Fruit fly (Drosophila melanogaster) whole organism, embryonic: Measurements from ENCODE around the gene dock.

ENCODE experiments used
- ATbp ChIP-seq: fragments of 200-800 bp; sonication (Bioruptor generic); optimal IDR thresholded peaks from 2 replicates; lab custom pipeline; 2017; ENCODE audit warnings: missing biosample characterization, mild to moderate bottlenecking, missing genetic modification characterization, missing genetic modification reagents
- Abd-B ChIP-seq: fragments of 200-800 bp; sonication (Bioruptor generic); optimal IDR thresholded peaks from 2 replicates; lab custom pipeline; 2018; ENCODE audit warnings: missing biosample characterization, mild to moderate bottlenecking, missing genetic modification characterization, moderate library complexity
- Aef1 ChIP-seq: fragments of 200-800 bp; sonication (Bioruptor generic); IDR thresholded peaks from 3 replicates; pipeline ENCODE4 v1.3.6; 2022; ENCODE audit warnings: missing biosample characterization, missing genetic modification characterization
- Antp ChIP-seq: fragments of 200-800 bp; sonication (Bioruptor generic); optimal IDR thresholded peaks from 3 replicates; lab custom pipeline; 2016; ENCODE audit warnings: missing biosample characterization, missing genetic modification characterization
- B-H1 ChIP-seq: fragments of 200-800 bp; sonication (Bioruptor generic); IDR thresholded peaks from 3 replicates; pipeline ENCODE4 v1.3.6; 2022; ENCODE audit warnings: missing biosample characterization, missing genetic modification characterization
- B-H2 ChIP-seq: fragments of 200-800 bp; sonication (Bioruptor generic); optimal IDR thresholded peaks from 2 replicates; lab custom pipeline; 2018; ENCODE audit warnings: missing biosample characterization, mild to moderate bottlenecking, missing genetic modification characterization
- CG11085 ChIP-seq: fragments of 200-800 bp; sonication (Bioruptor generic); IDR thresholded peaks from 2 replicates; pipeline ENCODE4 v1.3.6; 2022; ENCODE audit warnings: missing biosample characterization, missing genetic modification characterization
- CG11398 ChIP-seq: fragments of 200-800 bp; sonication (Bioruptor generic); optimal IDR thresholded peaks from 2 replicates; lab custom pipeline; 2016; ENCODE audit warnings: missing biosample characterization, missing genetic modification characterization
- CG12104 ChIP-seq: fragments of 200-800 bp; sonication (Bioruptor generic); optimal IDR thresholded peaks from 3 replicates; lab custom pipeline; 2016; ENCODE audit warnings: missing biosample characterization, missing genetic modification characterization
- CG12299 ChIP-seq: fragments of 200-800 bp; sonication (Bioruptor generic); optimal IDR thresholded peaks from 2 replicates; lab custom pipeline; 2018; ENCODE audit warnings: missing biosample characterization, mild to moderate bottlenecking, missing genetic modification characterization
- CG17328 ChIP-seq: fragments of 200-800 bp; sonication (Bioruptor generic); IDR thresholded peaks from 2 replicates; pipeline ENCODE4 v1.3.6; 2022; ENCODE audit warnings: missing biosample characterization, missing genetic modification characterization
- CG18262 ChIP-seq: fragments of 200-800 bp; optimal IDR thresholded peaks from 3 replicates; lab custom pipeline; 2019; ENCODE audit warnings: missing biosample characterization, mild to moderate bottlenecking, missing genetic modification characterization, moderate library complexity
- CG18764 ChIP-seq: fragments of 200-800 bp; sonication (Bioruptor generic); optimal IDR thresholded peaks from 3 replicates; lab custom pipeline; 2016; ENCODE audit warnings: missing biosample characterization, missing genetic modification characterization
- CG2875 ChIP-seq: fragments of 200-800 bp; sonication (Bioruptor generic); optimal IDR thresholded peaks from 2 replicates; lab custom pipeline; 2017; ENCODE audit warnings: missing biosample characterization, mild to moderate bottlenecking, missing genetic modification characterization, missing genetic modification reagents
- CG30403 ChIP-seq: fragments of 200-800 bp; sonication (Bioruptor generic); optimal IDR thresholded peaks from 3 replicates; lab custom pipeline; 2016; ENCODE audit warnings: missing biosample characterization, missing genetic modification characterization
- CG3726 ChIP-seq: fragments of 200-800 bp; sonication (Bioruptor generic); IDR thresholded peaks from 3 replicates; pipeline ENCODE4, ENCODE4 v1.3.6; 2022; ENCODE audit warnings: missing biosample characterization, missing genetic modification characterization
- CG4707 ChIP-seq: fragments of 200-800 bp; sonication (Bioruptor generic); optimal IDR thresholded peaks from 2 replicates; lab custom pipeline; 2018; ENCODE audit warnings: missing biosample characterization, mild to moderate bottlenecking, missing genetic modification characterization, moderate library complexity
- CG6813 ChIP-seq: fragments of 200-800 bp; sonication (Bioruptor generic); optimal IDR thresholded peaks from 2 replicates; lab custom pipeline; 2017; ENCODE audit warnings: missing biosample characterization, missing genetic modification characterization, mild to moderate bottlenecking, moderate library complexity, missing genetic modification reagents
- CG7839 ChIP-seq: fragments of 200-800 bp; sonication (Bioruptor generic); optimal IDR thresholded peaks from 3 replicates; lab custom pipeline; 2018; ENCODE audit warnings: missing biosample characterization, mild to moderate bottlenecking, missing genetic modification characterization, moderate library complexity
- CG8359 ChIP-seq: fragments of 200-800 bp; sonication (Bioruptor generic); optimal IDR thresholded peaks from 2 replicates; lab custom pipeline; 2017; ENCODE audit warnings: missing biosample characterization, mild to moderate bottlenecking, missing genetic modification characterization, borderline replicate concordance
- CG8944 ChIP-seq: fragments of 200-800 bp; sonication (Bioruptor generic); optimal IDR thresholded peaks from 3 replicates; lab custom pipeline; 2016; ENCODE audit warnings: missing biosample characterization, missing genetic modification characterization
- CG9437 ChIP-seq: fragments of 200-800 bp; sonication (Bioruptor generic); optimal IDR thresholded peaks from 2 replicates; lab custom pipeline; 2018; ENCODE audit warnings: missing biosample characterization, mild to moderate bottlenecking, missing genetic modification characterization
- CrebB ChIP-seq: fragments of 200-800 bp; sonication (Bioruptor generic); optimal IDR thresholded peaks from 3 replicates; lab custom pipeline; 2018; ENCODE audit warnings: missing biosample characterization, mild to moderate bottlenecking, missing genetic modification characterization
- D ChIP-seq, 2 experiments: fragments of 200-800 bp in 1 of 2; fragments of >200 bp in 1 of 2; sonication (Bioruptor generic) in 1 of 2; optimal IDR thresholded peaks; 2 replicates in 1 of 2; 3 replicates in 1 of 2; lab custom pipeline; 2017; ENCODE audit warnings: mild to moderate bottlenecking in 1 of 2, missing biosample characterization in 1 of 2, missing genetic modification characterization in 1 of 2, missing genetic modification reagents in 1 of 2
- Dfd ChIP-seq, 2 experiments: fragments of >200 bp; optimal IDR thresholded peaks; 2 replicates each; lab custom pipeline; 2017; ENCODE audit warnings: missing biosample characterization in 2 of 2, missing genetic modification characterization in 2 of 2
- Fer1 ChIP-seq: fragments of 200-800 bp; sonication (Bioruptor generic); optimal IDR thresholded peaks from 2 replicates; lab custom pipeline; 2017; ENCODE audit warnings: missing biosample characterization, mild to moderate bottlenecking, missing genetic modification characterization
- Hr51 ChIP-seq, 2 experiments: fragments of 200-800 bp; sonication (Bioruptor generic); optimal IDR thresholded peaks; 2 replicates in 1 of 2; 3 replicates in 1 of 2; lab custom pipeline; 2016 to 2018; ENCODE audit warnings: missing biosample characterization in 2 of 2, missing genetic modification characterization in 2 of 2, mild to moderate bottlenecking in 1 of 2, moderate library complexity in 1 of 2
- MESR4 ChIP-seq: fragments of 200-800 bp; sonication (Bioruptor generic); optimal IDR thresholded peaks from 2 replicates; lab custom pipeline; 2018; ENCODE audit warnings: missing biosample characterization, mild to moderate bottlenecking, missing genetic modification characterization, moderate library complexity
- Max ChIP-seq: fragments of 200-800 bp; sonication (Bioruptor generic); optimal IDR thresholded peaks from 2 replicates; lab custom pipeline; 2016; ENCODE audit warnings: missing biosample characterization, mild to moderate bottlenecking, missing genetic modification characterization
- NK7.1 ChIP-seq: fragments of 200-800 bp; sonication (Bioruptor generic); optimal IDR thresholded peaks from 3 replicates; lab custom pipeline; 2016; ENCODE audit warnings: missing biosample characterization, missing genetic modification characterization
- NfI ChIP-seq: fragments of 200-800 bp; sonication (Bioruptor generic); optimal IDR thresholded peaks from 3 replicates; lab custom pipeline; 2018; ENCODE audit warnings: missing biosample characterization, mild to moderate bottlenecking, missing genetic modification characterization, moderate library complexity
- Sin3A ChIP-seq: fragments of >200 bp; optimal IDR thresholded peaks from 2 replicates; lab custom pipeline; 2018
- Sox100B ChIP-seq: fragments of 200-800 bp; sonication (Bioruptor generic); optimal IDR thresholded peaks from 3 replicates; lab custom pipeline; 2018; ENCODE audit warnings: missing biosample characterization, mild to moderate bottlenecking, missing genetic modification characterization
- ac ChIP-seq: fragments of 200-800 bp; sonication (Bioruptor generic); optimal IDR thresholded peaks from 3 replicates; lab custom pipeline; 2017; ENCODE audit warnings: missing biosample characterization, mild to moderate bottlenecking, missing genetic modification characterization
- cad ChIP-seq: fragments of >200 bp; optimal IDR thresholded peaks from 2 replicates; lab custom pipeline; 2017; ENCODE audit warnings: missing biosample characterization, missing genetic modification characterization
- ems ChIP-seq: fragments of 200-800 bp; sonication (Bioruptor generic); optimal IDR thresholded peaks from 3 replicates; lab custom pipeline; 2016; ENCODE audit warnings: missing biosample characterization, missing genetic modification characterization
- eve ChIP-seq, 2 experiments: fragments of >200 bp; optimal IDR thresholded peaks; 2 replicates each; lab custom pipeline; 2017; ENCODE audit warnings: missing biosample characterization in 2 of 2, missing genetic modification characterization in 2 of 2
- fd64A ChIP-seq: fragments of 200-800 bp; sonication (Bioruptor generic); optimal IDR thresholded peaks from 3 replicates; lab custom pipeline; 2018; ENCODE audit warnings: missing biosample characterization, mild to moderate bottlenecking, missing genetic modification characterization
- hth ChIP-seq: fragments of >200 bp; optimal IDR thresholded peaks from 2 replicates; lab custom pipeline; 2017; ENCODE audit warnings: inconsistent platforms
- lab ChIP-seq: fragments of 200-800 bp; sonication (Bioruptor generic); optimal IDR thresholded peaks from 3 replicates; lab custom pipeline; 2017; ENCODE audit warnings: missing biosample characterization, missing genetic modification characterization, mild to moderate bottlenecking, moderate library complexity, missing genetic modification reagents
- lmd ChIP-seq: fragments of 200-800 bp; sonication (Bioruptor generic); IDR thresholded peaks from 2 replicates; pipeline ENCODE4 v1.3.6; 2022; ENCODE audit warnings: missing biosample characterization, missing genetic modification characterization
- nom ChIP-seq: fragments of 200-800 bp; sonication (Bioruptor generic); optimal IDR thresholded peaks from 2 replicates; lab custom pipeline; 2017; ENCODE audit warnings: missing biosample characterization, missing genetic modification characterization, mild to moderate bottlenecking, moderate library complexity, missing genetic modification reagents
- org-1 ChIP-seq: fragments of 200-800 bp; sonication (Bioruptor generic); optimal IDR thresholded peaks from 2 replicates; lab custom pipeline; 2017; ENCODE audit warnings: missing biosample characterization, missing genetic modification characterization
- so ChIP-seq: fragments of 200-800 bp; sonication (Bioruptor generic); IDR thresholded peaks from 3 replicates; pipeline ENCODE4 v1.3.6; 2022; ENCODE audit warnings: missing biosample characterization, missing genetic modification characterization
- ssp ChIP-seq: fragments of 200-800 bp; sonication (Bioruptor generic); IDR thresholded peaks from 2 replicates; pipeline ENCODE4 v1.3.6; 2022; ENCODE audit warnings: missing biosample characterization, missing genetic modification characterization
- tap ChIP-seq: fragments of 200-800 bp; optimal IDR thresholded peaks from 3 replicates; lab custom pipeline; 2019; ENCODE audit warnings: missing biosample characterization, mild to moderate bottlenecking, missing genetic modification characterization, moderate library complexity
- tin ChIP-seq: fragments of 200-800 bp; sonication (Bioruptor generic); optimal IDR thresholded peaks from 3 replicates; lab custom pipeline; 2016; ENCODE audit warnings: missing biosample characterization, missing genetic modification characterization
- vfl ChIP-seq: fragments of 200-800 bp; sonication (Bioruptor generic); optimal IDR thresholded peaks from 2 replicates; lab custom pipeline; 2016; ENCODE audit warnings: missing biosample characterization, missing genetic modification characterization
- zf30C ChIP-seq: fragments of 200-800 bp; sonication (Bioruptor generic); optimal IDR thresholded peaks from 3 replicates; lab custom pipeline; 2018; ENCODE audit warnings: missing biosample characterization, mild to moderate bottlenecking, missing genetic modification characterization

Gene dock

dm6 chr2L:819315-820032 lies 6.3 kb upstream of the dock start, which contains the start of the genes PGAP2 and Clp (continued):
- TF ChIP-seq Hr51 (GFP tag; optimal IDR thresholded peaks at IDR 0.05; lab: Kevin White, UChicago), result peak in 1 of 2 experiments; percentile 11
- TF ChIP-seq CG30403 (GFP tag; lab: Kevin White, UChicago), result peak; percentile 86
- TF ChIP-seq ac (GFP tag; lab: Kevin White, UChicago), result no peak
- TF ChIP-seq CG8359 (GFP tag; lab: Kevin White, UChicago), result no peak
- TF ChIP-seq zf30C, result no peak
- no peak for TF ChIP-seq lab
- peak; percentile 12 for TF ChIP-seq CG8944 (GFP tag; lab: Kevin White, UChicago)
- TF ChIP-seq vfl (GFP tag; lab: Kevin White, UChicago), result peak; percentile 17
- TF ChIP-seq CG11398 (GFP tag; lab: Kevin White, UChicago), result no peak
- 0 out of 3 replicates have a peak, but pooled peaks have one; percentile 16 for TF ChIP-seq CG3726 (GFP tag; lab: Robert Waterston, UW)
- peak; percentile 61 for TF ChIP-seq Sin3A (lab: Kevin White, UChicago)
- no peak for TF ChIP-seq hth (lab: Kevin White, UChicago)
- peak; percentile 45 for TF ChIP-seq CG12299 (tag; lab: Kevin White, UChicago)
- TF ChIP-seq cad (GFP tag; lab: Kevin White, UChicago), result no peak
- TF ChIP-seq B-H1 (GFP tag; lab: Robert Waterston, UW), result peak; percentile 72
- TF ChIP-seq CG2875 (GFP tag; lab: Kevin White, UChicago), result no peak
- TF ChIP-seq org-1 (GFP tag; lab: Kevin White, UChicago), result peak; percentile 16
- TF ChIP-seq fd64A (GFP tag; lab: Kevin White, UChicago), result no peak
- TF ChIP-seq tin (GFP tag; lab: Kevin White, UChicago), result peak; percentile 73
- TF ChIP-seq Abd-B (GFP tag; lab: Kevin White, UChicago), result peak; percentile 79
- TF ChIP-seq CG4707, result no peak
- peak; percentile 98 for TF ChIP-seq CG9437 (GFP tag; lab: Kevin White, UChicago)
- peak; percentile 23 for TF ChIP-seq B-H2 (GFP tag; lab: Kevin White, UChicago)
- TF ChIP-seq lmd (GFP tag; lab: Robert Waterston, UW), result peak; percentile 84
- peak; percentile 51 for TF ChIP-seq Fer1 (GFP tag; lab: Kevin White, UChicago)
- TF ChIP-seq NK7.1 (GFP tag; lab: Kevin White, UChicago), result peak; percentile 6
- TF ChIP-seq CG7839 (tag; lab: Kevin White, UChicago), result peak; percentile 81
- TF ChIP-seq NfI (GFP tag; lab: Kevin White, UChicago), result peak; percentile 61
- TF ChIP-seq CrebB (tag; lab: Kevin White, UChicago), result peak; percentile 7
- TF ChIP-seq CG17328 (GFP tag; lab: Robert Waterston, UW), result peak; percentile 70
- no peak for TF ChIP-seq eve (GFP tag; optimal IDR thresholded peaks at IDR 0.05; lab: Kevin White, UChicago)
- peak; percentile 75 for TF ChIP-seq CG11085 (GFP tag; lab: Robert Waterston, UW)
- TF ChIP-seq ssp (GFP tag; lab: Robert Waterston, UW), result peak; percentile 68
- no peak for TF ChIP-seq CG6813 (GFP tag; lab: Kevin White, UChicago)
- TF ChIP-seq Antp, result peak; percentile 31
- peak; percentile 3 for TF ChIP-seq nom (GFP tag; lab: Kevin White, UChicago)
- TF ChIP-seq Aef1 (GFP tag; lab: Robert Waterston, UW), result peak; percentile 82
- no peak for TF ChIP-seq tap
- peak; percentile 79 for TF ChIP-seq CG12104
- no peak for TF ChIP-seq Sox100B (GFP tag; lab: Kevin White, UChicago)
- peak; percentile 58; the same call in 1 of the 3 replicates for TF ChIP-seq so (GFP tag; lab: Robert Waterston, UW)
- peak; percentile 60 for TF ChIP-seq CG18764 (GFP tag; lab: Kevin White, UChicago)
- TF ChIP-seq Dfd (GFP tag; optimal IDR thresholded peaks at IDR 0.05; lab: Kevin White, UChicago), result no peak
- TF ChIP-seq ems (GFP tag; lab: Kevin White, UChicago), result peak; percentile 41
- peak; percentile 79 for TF ChIP-seq CG18262
- no peak for TF ChIP-seq D (optimal IDR thresholded peaks at IDR 0.05; lab: Kevin White, UChicago)
- peak; percentile 41 for TF ChIP-seq D (GFP tag; optimal IDR thresholded peaks at IDR 0.05; lab: Kevin White, UChicago)
- TF ChIP-seq ATbp (GFP tag; lab: Kevin White, UChicago), result peak; percentile 6
- TF ChIP-seq MESR4 (GFP tag; lab: Kevin White, UChicago), result no peak
- peak; percentile 61 for TF ChIP-seq Max
